Worm (Caenorhabditis elegans): ENCODE measurements around the gene W02D7.8.

DNA sequence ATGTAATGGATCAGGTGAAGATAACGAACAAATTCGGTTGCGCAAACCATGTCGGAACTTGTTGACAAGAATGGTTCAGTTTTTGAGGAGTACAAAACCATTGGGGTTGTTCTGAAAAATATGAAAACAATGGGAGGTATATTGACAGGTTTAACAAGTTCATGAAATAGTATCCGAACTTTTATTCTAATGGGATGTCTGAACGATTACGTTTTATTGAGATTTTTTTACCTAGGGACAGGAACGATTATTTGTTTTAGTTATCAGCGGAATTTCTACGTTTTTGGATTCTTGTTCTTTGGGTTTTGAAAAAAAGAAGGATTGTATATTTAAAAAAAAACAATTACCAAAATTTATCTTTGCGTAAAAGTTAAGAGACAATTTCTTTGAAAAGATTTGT, 25.5 kb downstream of the W02D7.8 start, which contains the start of gene str-135:
- TF ChIP-seq lag-1 (GFP tag; IDR thresholded peaks at IDR 0.05): no peak
- no peak for TF ChIP-seq ztf-28 (GFP tag; IDR thresholded peaks at IDR 0.05)
- no peak for TF ChIP-seq atf-7 (tag; optimal IDR thresholded peaks at IDR 0.05)
- no peak for TF ChIP-seq snpc-4 (GFP tag; optimal IDR thresholded peaks at IDR 0.05)
- no peak for TF ChIP-seq snpc-4 (tag; optimal IDR thresholded peaks at IDR 0.05)
- no peak for TF ChIP-seq tbp1 (GFP tag; optimal IDR thresholded peaks at IDR 0.05)
- no peak for TF ChIP-seq mcd-1 (GFP tag; IDR thresholded peaks at IDR 0.05)
- TF ChIP-seq nfyb-1 (GFP tag; IDR thresholded peaks at IDR 0.05): no peak
- TF ChIP-seq snpc-3.4 (tag; optimal IDR thresholded peaks at IDR 0.05): no peak
- TF ChIP-seq B0261.1 (tag; optimal IDR thresholded peaks at IDR 0.05): no peak
- TF ChIP-seq B0336.3 (GFP tag; IDR thresholded peaks at IDR 0.05): no peak
- no peak for TF ChIP-seq ceh-40 (GFP tag; IDR thresholded peaks at IDR 0.05)
- no peak for TF ChIP-seq nfya-1 (tag; optimal IDR thresholded peaks at IDR 0.05; ENCODE audit: borderline replicate concordance, insufficient read depth)
- TF ChIP-seq ccch-3 (GFP tag; optimal IDR thresholded peaks at IDR 0.05): no peak
